Fruit fly (Drosophila melanogaster) whole organism: Measurements from ENCODE around the gene aph-1.

Experiments used
- CG8478 ChIP-seq: fragments of >200 bp; optimal IDR thresholded peaks from 2 replicates; lab custom pipeline; 2018; ENCODE audit warnings: inconsistent platforms
- Dll ChIP-seq: fragments of >200 bp; optimal IDR thresholded peaks from 2 replicates; lab custom pipeline; 2017
- EcR ChIP-seq, 2 experiments: fragments of >200 bp; optimal IDR thresholded peaks; 2 replicates each; lab custom pipeline; 2017; ENCODE audit warnings: missing biosample characterization in 2 of 2, missing genetic modification characterization in 2 of 2, missing genetic modification reagents in 2 of 2
- psq ChIP-seq: fragments of >200 bp; optimal IDR thresholded peaks from 2 replicates; lab custom pipeline; 2017
- usp ChIP-seq: fragments of >200 bp; optimal IDR thresholded peaks from 2 replicates; lab custom pipeline; 2017; ENCODE audit warnings: missing biosample characterization, missing genetic modification characterization, mixed read lengths

- TF ChIP-seq CG8478 (lab: Kevin White, UChicago) (no peak), usp (GFP tag; lab: Kevin White, UChicago) (no peak), psq (no peak), EcR (GFP tag; optimal IDR thresholded peaks at IDR 0.05; lab: Kevin White, UChicago) (no peak), Dll (lab: Kevin White, UChicago) (no peak)
Observed at dm6 chr2L:2808038-2808699, 42.1 kb downstream of the aph-1 start.
